Fruit fly (Drosophila melanogaster) whole organism, prepupa: ENCODE results near the gene Gcn5.

Experiments used
- CG10669 ChIP-seq: fragments of 200-800 bp; sonication (Bioruptor generic); optimal IDR thresholded peaks from 3 replicates; lab custom pipeline; 2018; ENCODE audit warnings: missing biosample characterization, mild to moderate bottlenecking, missing genetic modification characterization, moderate library complexity
- CG11294 ChIP-seq: fragments of 200-800 bp; sonication (Bioruptor generic); IDR thresholded peaks from 2 replicates; pipeline ENCODE4 v1.3.6; 2022; ENCODE audit warnings: missing biosample characterization, missing genetic modification characterization
- CG1621 ChIP-seq: fragments of 200-800 bp; sonication (Bioruptor generic); optimal IDR thresholded peaks from 3 replicates; lab custom pipeline; 2018; ENCODE audit warnings: missing biosample characterization, mild to moderate bottlenecking, missing genetic modification characterization
- CG16779 ChIP-seq: fragments of 200-800 bp; sonication (Bioruptor generic); optimal IDR thresholded peaks from 3 replicates; lab custom pipeline; 2017; ENCODE audit warnings: missing biosample characterization, mild to moderate bottlenecking, missing genetic modification characterization
- CG3032 ChIP-seq: fragments of 200-800 bp; optimal IDR thresholded peaks from 2 replicates; lab custom pipeline; 2019; ENCODE audit warnings: missing biosample characterization, mild to moderate bottlenecking, missing genetic modification characterization, moderate library complexity
- CG4318 ChIP-seq: fragments of 200-800 bp; sonication (Bioruptor generic); optimal IDR thresholded peaks from 3 replicates; lab custom pipeline; 2017; ENCODE audit warnings: missing biosample characterization, mild to moderate bottlenecking, missing genetic modification characterization
- CG6808 ChIP-seq: fragments of 200-800 bp; sonication (Bioruptor generic); optimal IDR thresholded peaks from 3 replicates; lab custom pipeline; 2017; ENCODE audit warnings: missing biosample characterization, missing genetic modification characterization, mild to moderate bottlenecking, moderate library complexity, missing genetic modification reagents
- CG6854 ChIP-seq: fragments of 200-800 bp; sonication (Bioruptor generic); optimal IDR thresholded peaks from 2 replicates; lab custom pipeline; 2017; ENCODE audit warnings: missing biosample characterization, mild to moderate bottlenecking, missing genetic modification characterization
- CG8319 ChIP-seq: fragments of 200-800 bp; sonication (Bioruptor generic); optimal IDR thresholded peaks from 3 replicates; lab custom pipeline; 2016; ENCODE audit warnings: missing biosample characterization, missing genetic modification characterization
- CG8632 ChIP-seq: fragments of 200-800 bp; sonication (Bioruptor generic); optimal IDR thresholded peaks from 3 replicates; lab custom pipeline; 2016; ENCODE audit warnings: missing biosample characterization, missing genetic modification characterization
- Eip75B ChIP-seq: fragments of 200-800 bp; sonication (Bioruptor generic); optimal IDR thresholded peaks from 3 replicates; lab custom pipeline; 2016; ENCODE audit warnings: missing biosample characterization, missing genetic modification characterization
- Eip78C ChIP-seq: fragments of 200-800 bp; sonication (Bioruptor generic); peaks from one replicate; lab custom pipeline; 2016; ENCODE audit warnings: missing biosample characterization, missing genetic modification characterization
- Ets21C ChIP-seq: fragments of 200-800 bp; sonication (Bioruptor generic); optimal IDR thresholded peaks from 3 replicates; lab custom pipeline; 2016; ENCODE audit warnings: missing biosample characterization, missing genetic modification characterization
- Ets96B ChIP-seq: fragments of 200-800 bp; optimal IDR thresholded peaks from 2 replicates; lab custom pipeline; 2019; ENCODE audit warnings: missing biosample characterization, mild to moderate bottlenecking, missing genetic modification characterization, moderate library complexity
- Gug ChIP-seq: fragments of 200-800 bp; sonication (Bioruptor generic); IDR thresholded peaks from 2 replicates; pipeline ENCODE4 v1.3.6; 2022; ENCODE audit warnings: missing biosample characterization, missing genetic modification characterization
- Hr38 ChIP-seq: sonication (Bioruptor generic); optimal IDR thresholded peaks from 2 replicates; lab custom pipeline; 2016; ENCODE audit warnings: missing biosample characterization, missing genetic modification characterization
- Hr39 ChIP-seq: fragments of 200-800 bp; sonication (Bioruptor generic); optimal IDR thresholded peaks from 2 replicates; lab custom pipeline; 2016; ENCODE audit warnings: missing biosample characterization, missing genetic modification characterization
- Sox102F ChIP-seq: fragments of 200-800 bp; sonication (Bioruptor generic); optimal IDR thresholded peaks from 2 replicates; lab custom pipeline; 2016; ENCODE audit warnings: missing biosample characterization, mild to moderate bottlenecking, missing genetic modification characterization
- Sox15 ChIP-seq: fragments of 200-800 bp; sonication (Bioruptor generic); optimal IDR thresholded peaks from 3 replicates; lab custom pipeline; 2016; ENCODE audit warnings: missing biosample characterization, missing genetic modification characterization
- achi ChIP-seq: fragments of 200-800 bp; sonication (Bioruptor generic); optimal IDR thresholded peaks from 3 replicates; lab custom pipeline; 2016; ENCODE audit warnings: missing biosample characterization, missing genetic modification characterization
- cyc ChIP-seq: fragments of 200-800 bp; sonication (Bioruptor generic); optimal IDR thresholded peaks from 3 replicates; lab custom pipeline; 2016; ENCODE audit warnings: missing biosample characterization, missing genetic modification characterization
- dac ChIP-seq: fragments of 200-800 bp; sonication (Bioruptor generic); optimal IDR thresholded peaks from 2 replicates; lab custom pipeline; 2017; ENCODE audit warnings: missing biosample characterization, mild to moderate bottlenecking, missing genetic modification characterization
- esn ChIP-seq: fragments of 200-800 bp; sonication (Bioruptor generic); optimal IDR thresholded peaks from 2 replicates; lab custom pipeline; 2016; ENCODE audit warnings: missing biosample characterization, mild to moderate bottlenecking, missing genetic modification characterization, moderate library complexity
- fkh ChIP-seq: fragments of 200-800 bp; sonication (Bioruptor generic); optimal IDR thresholded peaks from 3 replicates; lab custom pipeline; 2017; ENCODE audit warnings: missing biosample characterization, mild to moderate bottlenecking, missing genetic modification characterization, moderate library complexity
- lz ChIP-seq: fragments of 200-800 bp; sonication (Bioruptor generic); optimal IDR thresholded peaks from 3 replicates; lab custom pipeline; 2016; ENCODE audit warnings: missing biosample characterization, missing genetic modification characterization
- net ChIP-seq: fragments of 200-800 bp; sonication (Bioruptor generic); optimal IDR thresholded peaks from 3 replicates; lab custom pipeline; 2016; ENCODE audit warnings: missing biosample characterization, missing genetic modification characterization
- pdm3 ChIP-seq: fragments of 200-800 bp; sonication (Bioruptor generic); optimal IDR thresholded peaks from 3 replicates; lab custom pipeline; 2016; ENCODE audit warnings: missing biosample characterization, missing genetic modification characterization
- salr ChIP-seq, 2 experiments: fragments of 200-800 bp; sonication (Bioruptor generic); optimal IDR thresholded peaks; 3 replicates each; lab custom pipeline; 2016 to 2018; ENCODE audit warnings: missing biosample characterization in 2 of 2, missing genetic modification characterization in 2 of 2, mild to moderate bottlenecking in 1 of 2

Gene Gcn5

dm6 chr3L:12482917-12483316, 40.9 kb downstream of the Gcn5 start (continued):
- TF ChIP-seq Eip75B (GFP tag; lab: Kevin White, UChicago) (peak; percentile 57), Sox15 (GFP tag; lab: Kevin White, UChicago) (peak; percentile 5), dac (peak; percentile 76), CG8632 (peak; percentile 54), achi (GFP tag; lab: Kevin White, UChicago) (peak; percentile 77), CG6808 (GFP tag; lab: Kevin White, UChicago) (peak; percentile 59), CG16779 (peak; percentile 28), CG4318 (GFP tag; lab: Kevin White, UChicago) (peak; percentile 84), cyc (GFP tag; lab: Kevin White, UChicago) (peak; percentile 30), Hr38 (GFP tag; lab: Kevin White, UChicago) (no peak), lz (GFP tag; lab: Kevin White, UChicago) (peak; percentile 47), Gug (peak; percentile 73), pdm3 (GFP tag; lab: Kevin White, UChicago) (peak; percentile 78), net (GFP tag; lab: Kevin White, UChicago) (peak; percentile 85), Ets21C (GFP tag; lab: Kevin White, UChicago) (no peak), Hr39 (GFP tag; lab: Kevin White, UChicago) (peak; percentile 44), salr (GFP tag; optimal IDR thresholded peaks at IDR 0.05; lab: Kevin White, UChicago) (peak in 1 of 2 experiments; percentile 85)

- TF ChIP-seq fkh (GFP tag; lab: Kevin White, UChicago), result peak; percentile 95
- no peak for TF ChIP-seq Ets96B
- no peak for TF ChIP-seq CG10669 (GFP tag; lab: Kevin White, UChicago)
Measured at dm6 chr3L:12482246-12482645, 41.6 kb downstream of the Gcn5 start, which contains the start of gene CG33725. CG33725 (plus strand) TSS chr3L:12482609.

- TF ChIP-seq CG8319 (no peak), CG11294 (GFP tag; lab: Robert Waterston, UW) (no peak), CG6854 (GFP tag; lab: Kevin White, UChicago) (no peak), CG1621 (tag; lab: Kevin White, UChicago) (peak; percentile 0)
Measured at dm6 chr3L:12478229-12478628, 45.6 kb downstream of the Gcn5 start.

dm6 chr3L:12471471-12471978, 52.3 kb downstream of the Gcn5 start, which contains the start of gene CG10616:
CG10616 (plus strand) TSS chr3L:12471728.
- TF ChIP-seq esn (GFP tag; lab: Kevin White, UChicago), result peak; percentile 11
- no peak for TF ChIP-seq CG3032 (tag; lab: Kevin White, UChicago)
- peak; percentile 56 for TF ChIP-seq Eip78C (GFP tag; lab: Kevin White, UChicago)
- no peak for TF ChIP-seq Sox102F (GFP tag; lab: Kevin White, UChicago)
